Worm (Caenorhabditis elegans): ENCODE data around the gene C16D9.3.

The C16D9.3 gene

ce11 chrV:8282933-8283332 is 43.1 kb upstream of the C16D9.3 start:
- TF ChIP-seq sox-4 (tag; optimal IDR thresholded peaks at IDR 0.05) (no peak), C34B4.2 (tag; optimal IDR thresholded peaks at IDR 0.05) (no peak), efl-1 (optimal IDR thresholded peaks at IDR 0.05) (no peak), efl-1 (GFP tag; optimal IDR thresholded peaks at IDR 0.05 in 1 of 2) (peak in 1 of 2 experiments; percentile 24)

- TF ChIP-seq nhr-237 (tag; optimal IDR thresholded peaks at IDR 0.05) (no peak), efl-1 (optimal IDR thresholded peaks at IDR 0.05) (no peak), efl-1 (GFP tag; optimal IDR thresholded peaks at IDR 0.05 in 1 of 2) (peak in 1 of 2 experiments; percentile 89)
Measured at ce11 chrV:8281646-8282045, 41.8 kb upstream of the C16D9.3 start.

- TF ChIP-seq ceh-88 (GFP tag; IDR thresholded peaks at IDR 0.05), result no peak
- TF ChIP-seq efl-1 (optimal IDR thresholded peaks at IDR 0.05), result no peak
- TF ChIP-seq efl-1 (GFP tag; optimal IDR thresholded peaks at IDR 0.05 in 1 of 2), result peak in 1 of 2 experiments; percentile 89
Measured at ce11 chrV:8280770-8281169, 40.9 kb upstream of the C16D9.3 start, which contains the start of gene str-135. Gene str-135 (minus strand): TSS chrV:8280870.

ce11 chrV:8278830-8279229 is 39.0 kb upstream of the C16D9.3 start, which contains the start of gene str-136:
Gene str-136 (minus strand): TSS chrV:8278930.
- TF ChIP-seq sup-37 (GFP tag; optimal IDR thresholded peaks at IDR 0.05) (no peak), nhr-237 (tag; optimal IDR thresholded peaks at IDR 0.05) (no peak), rnt-1 (tag; optimal IDR thresholded peaks at IDR 0.05) (no peak), pqm-1 (tag; optimal IDR thresholded peaks at IDR 0.05) (no peak), nhr-47 (tag; optimal IDR thresholded peaks at IDR 0.05) (no peak), nhr-84 (tag; optimal IDR thresholded peaks at IDR 0.05) (no peak), sptf-1 (tag; optimal IDR thresholded peaks at IDR 0.05) (no peak)

- no peak for TF ChIP-seq ces-1 (GFP tag; optimal IDR thresholded peaks at IDR 0.05)
- TF ChIP-seq unc-86 (tag; optimal IDR thresholded peaks at IDR 0.05), result no peak
- TF ChIP-seq elt-2 (tag; optimal IDR thresholded peaks at IDR 0.05), result peak; percentile 76
- peak in 1 of 2 experiments; percentile 11 for TF ChIP-seq lin-35 (GFP tag; optimal IDR thresholded peaks at IDR 0.05)
Measured at ce11 chrV:8271995-8272394, 32.2 kb upstream of the C16D9.3 start, which contains the start of gene asp-5. Gene asp-5 (plus strand): TSS chrV:8272385.

- TF ChIP-seq efl-1 (optimal IDR thresholded peaks at IDR 0.05) (no peak), efl-1 (GFP tag; optimal IDR thresholded peaks at IDR 0.05 in 1 of 2) (no peak), dpl-1 (GFP tag; optimal IDR thresholded peaks at IDR 0.05) (no peak), hlh-4 (tag; optimal IDR thresholded peaks at IDR 0.05) (no peak), hlh-17 (GFP tag; optimal IDR thresholded peaks at IDR 0.05; ENCODE audit: borderline replicate concordance) (no peak), aha-1 (tag; optimal IDR thresholded peaks at IDR 0.05) (no peak), zip-4 (GFP tag; optimal IDR thresholded peaks at IDR 0.05) (no peak), nhr-84 (tag; optimal IDR thresholded peaks at IDR 0.05) (no peak), tbx-2 (tag; optimal IDR thresholded peaks at IDR 0.05) (no peak), hpl-2 (GFP tag; optimal IDR thresholded peaks at IDR 0.05) (no peak), nhr-85 (tag) (no peak), ceh-63 (GFP tag; optimal IDR thresholded peaks at IDR 0.05) (no peak), lin-14 (GFP tag; optimal IDR thresholded peaks at IDR 0.05) (no peak), mab-9 (GFP tag; IDR thresholded peaks at IDR 0.05) (no peak)
Measured at ce11 chrV:8271395-8271794, 31.6 kb upstream of the C16D9.3 start.

ce11 chrV:8269878-8270277 is 30.1 kb upstream of the C16D9.3 start:
- no peak for TF ChIP-seq ztf-11 (tag; optimal IDR thresholded peaks at IDR 0.05)
- peak; percentile 97 for TF ChIP-seq elt-2 (tag; optimal IDR thresholded peaks at IDR 0.05)
- no peak for TF ChIP-seq swsn-7 (tag; optimal IDR thresholded peaks at IDR 0.05)
- TF ChIP-seq nhr-90 (tag; optimal IDR thresholded peaks at IDR 0.05; ENCODE audit: poor library complexity), result peak; percentile 12
- peak in 1 of 2 experiments; percentile 6 for TF ChIP-seq lin-35 (GFP tag; optimal IDR thresholded peaks at IDR 0.05)
- no peak for TF ChIP-seq unc-30 (tag; optimal IDR thresholded peaks at IDR 0.05)
- TF ChIP-seq nhr-20 (tag; optimal IDR thresholded peaks at IDR 0.05), result peak; percentile 23
- peak; percentile 13 for TF ChIP-seq nhr-71 (tag; optimal IDR thresholded peaks at IDR 0.05)
